Fruit fly (Drosophila melanogaster): ENCODE data around the gene CG3397.

CG3397 gene

DNA sequence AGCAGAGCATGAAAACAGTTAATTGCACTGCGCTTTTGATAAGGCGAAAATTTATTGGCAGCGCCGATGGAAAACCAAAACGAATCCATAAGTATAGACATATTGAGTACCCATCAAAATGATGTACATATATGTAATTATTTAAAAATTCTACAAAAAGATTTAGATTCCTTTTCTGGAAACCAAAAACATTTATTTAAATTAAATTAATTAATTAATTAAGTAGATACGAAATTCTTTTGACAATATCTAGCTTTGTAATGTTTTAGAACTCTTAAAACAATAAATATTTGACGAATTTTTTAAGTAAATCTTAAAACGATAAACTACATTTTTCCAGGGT, 7.0 kb downstream of the CG3397 start (continued):
- TF ChIP-seq CG10274 (GFP tag; optimal IDR thresholded peaks at IDR 0.05) (no peak), ERR (GFP tag; optimal IDR thresholded peaks at IDR 0.05) (no peak), salm (tag; optimal IDR thresholded peaks at IDR 0.05) (no peak), CG11504 (tag; optimal IDR thresholded peaks at IDR 0.05) (peak; percentile 18), shn (GFP tag; optimal IDR thresholded peaks at IDR 0.05) (no peak), Asciz (GFP tag; optimal IDR thresholded peaks at IDR 0.05) (no peak), exex (tag; optimal IDR thresholded peaks at IDR 0.05) (no peak), ato (GFP tag; IDR thresholded peaks at IDR 0.05; ENCODE audit: partially characterized antibody) (no peak), CG8290 (GFP tag; optimal IDR thresholded peaks at IDR 0.05) (no peak), CG8290 (tag; optimal IDR thresholded peaks at IDR 0.05) (no peak), CG3163 (GFP tag; optimal IDR thresholded peaks at IDR 0.05) (no peak), CG4730 (GFP tag; IDR thresholded peaks at IDR 0.05) (no peak), gt (GFP tag; IDR thresholded peaks at IDR 0.05) (no peak), CG1647 (GFP tag; optimal IDR thresholded peaks at IDR 0.05) (no peak), unc-4 (GFP tag; IDR thresholded peaks at IDR 0.05; ENCODE audit: partially characterized antibody) (no peak), MTF-1 (GFP tag; optimal IDR thresholded peaks at IDR 0.05; ENCODE audit: borderline replicate concordance) (no peak), Sox102F (GFP tag; optimal IDR thresholded peaks at IDR 0.05) (peak; percentile 29), CG17912 (GFP tag; optimal IDR thresholded peaks at IDR 0.05) (no peak), TFAM (GFP tag; optimal IDR thresholded peaks at IDR 0.05) (no peak), Drgx (GFP tag; IDR thresholded peaks at IDR 0.05) (peak; percentile 18; the same call in 1 of the 2 replicates), bigmax (GFP tag; optimal IDR thresholded peaks at IDR 0.05) (no peak), Dp (GFP tag; optimal IDR thresholded peaks at IDR 0.05) (no peak), CG32532 (GFP tag; IDR thresholded peaks at IDR 0.05) (no peak), amos (GFP tag; IDR thresholded peaks at IDR 0.05; ENCODE audit: partially characterized antibody) (no peak), GATAe (GFP tag; conservative IDR thresholded peaks at IDR 0.05) (no peak), CG18262 (tag; optimal IDR thresholded peaks at IDR 0.05) (peak; percentile 34), lbe (GFP tag; optimal IDR thresholded peaks at IDR 0.05) (no peak), ab (GFP tag; optimal IDR thresholded peaks at IDR 0.05) (no peak), gem (tag; optimal IDR thresholded peaks at IDR 0.05) (peak; percentile 48), Hand (GFP tag; optimal IDR thresholded peaks at IDR 0.05) (no peak), corto (GFP tag; optimal IDR thresholded peaks at IDR 0.05) (no peak), lola (GFP tag; optimal IDR thresholded peaks at IDR 0.05) (peak in 1 of 3 experiments; percentile 11), cg (GFP tag; optimal IDR thresholded peaks at IDR 0.05) (no peak), Dfd (GFP tag; optimal IDR thresholded peaks at IDR 0.05) (no peak), inv (GFP tag; IDR thresholded peaks at IDR 0.05; ENCODE audit: partially characterized antibody) (no peak), dmrt11E (tag; optimal IDR thresholded peaks at IDR 0.05) (peak; percentile 21), chm (GFP tag; IDR thresholded peaks at IDR 0.05) (no peak), lov (optimal IDR thresholded peaks at IDR 0.05) (no peak), lov (GFP tag; IDR thresholded peaks at IDR 0.05) (no peak), ase (GFP tag; IDR thresholded peaks at IDR 0.05) (no peak), zfh1 (GFP tag; IDR thresholded peaks at IDR 0.05) (no peak), CG12391 (tag; optimal IDR thresholded peaks at IDR 0.05) (peak; percentile 28), dimm (GFP tag; IDR thresholded peaks at IDR 0.05) (no peak)
